Worm (Caenorhabditis elegans) whole organism, mixed stage, embryonic: ENCODE measurements around the gene C11G6.2.

Source experiments
- M03D4.4 ChIP-seq: sonication (generic microtip); optimal IDR thresholded peaks from 2 replicates; lab custom pipeline; 2017; ENCODE audit warnings: mild to moderate bottlenecking, missing genetic modification characterization, missing compliant biosample characterization
- bed-3 ChIP-seq: fragments of 200-800 bp; sonication (Bioruptor generic); optimal IDR thresholded peaks from 3 replicates; lab custom pipeline; 2018; ENCODE audit warnings: mild to moderate bottlenecking, missing genetic modification characterization, moderate library complexity, missing compliant biosample characterization
- blmp-1 ChIP-seq: fragments of 150-350 bp; optimal IDR thresholded peaks from 2 replicates; lab custom pipeline; 2014; ENCODE audit warnings: missing biosample characterization, missing genetic modification characterization
- ceh-39 ChIP-seq: fragments of 150-350 bp; optimal IDR thresholded peaks from 2 replicates; lab custom pipeline; 2014; ENCODE audit warnings: missing biosample characterization, missing genetic modification characterization
- ceh-43 ChIP-seq: fragments of 200-800 bp; sonication (Bioruptor generic); optimal IDR thresholded peaks from 2 replicates; lab custom pipeline; 2018; ENCODE audit warnings: mild to moderate bottlenecking, missing genetic modification characterization, moderate library complexity, missing compliant biosample characterization
- ceh-83 ChIP-seq: fragments of 200-800 bp; sonication (Bioruptor generic); optimal IDR thresholded peaks from 2 replicates; lab custom pipeline; 2018; ENCODE audit warnings: mild to moderate bottlenecking, missing genetic modification characterization, missing compliant biosample characterization
- ces-1 ChIP-seq: fragments of 150-350 bp; optimal IDR thresholded peaks from 2 replicates; lab custom pipeline; 2014; ENCODE audit warnings: missing biosample characterization, missing genetic modification reagents, missing genetic modification characterization
- cnd-1 ChIP-seq: fragments of 200-800 bp; sonication (Bioruptor generic); optimal IDR thresholded peaks from 2 replicates; lab custom pipeline; 2018; ENCODE audit warnings: mild to moderate bottlenecking, missing genetic modification characterization, missing compliant biosample characterization
- elt-1 ChIP-seq: sonication (generic microtip); optimal IDR thresholded peaks from 2 replicates; lab custom pipeline; 2017; ENCODE audit warnings: missing genetic modification characterization, mild to moderate bottlenecking, missing compliant biosample characterization, antibody characterized with exemption, moderate library complexity, borderline replicate concordance; ENCODE audit not compliant: insufficient read depth
- elt-3 ChIP-seq: fragments of 150-350 bp; optimal IDR thresholded peaks from 2 replicates; lab custom pipeline; 2014; ENCODE audit warnings: missing biosample characterization, missing genetic modification characterization
- flh-1 ChIP-seq: fragments of 200-800 bp; sonication (Bioruptor generic); optimal IDR thresholded peaks from 2 replicates; lab custom pipeline; 2018; ENCODE audit warnings: mild to moderate bottlenecking, missing genetic modification characterization, moderate library complexity, missing compliant biosample characterization
- ham-2 ChIP-seq: fragments of 200-800 bp; sonication (Bioruptor generic); optimal IDR thresholded peaks from 2 replicates; lab custom pipeline; 2018; ENCODE audit warnings: mild to moderate bottlenecking, missing genetic modification characterization, missing compliant biosample characterization
- hlh-1 ChIP-seq: fragments of 150-350 bp; optimal IDR thresholded peaks from 2 replicates; lab custom pipeline; 2014; ENCODE audit warnings: missing biosample characterization, missing genetic modification reagents, missing genetic modification characterization
- lin-32 ChIP-seq: fragments of 200-800 bp; sonication (Bioruptor generic); optimal IDR thresholded peaks from 2 replicates; lab custom pipeline; 2018; ENCODE audit warnings: mild to moderate bottlenecking, missing genetic modification characterization, missing compliant biosample characterization
- mep-1 ChIP-seq: fragments of 150-350 bp; optimal IDR thresholded peaks from 2 replicates; lab custom pipeline; 2017; ENCODE audit warnings: missing biosample characterization, missing genetic modification reagents, missing genetic modification characterization, inconsistent platforms
- mls-2 ChIP-seq: sonication (generic microtip); optimal IDR thresholded peaks from 2 replicates; lab custom pipeline; 2016; ENCODE audit warnings: mild to moderate bottlenecking, missing genetic modification characterization, moderate library complexity, missing compliant biosample characterization
- nhr-12 ChIP-seq: fragments of 150-350 bp; optimal IDR thresholded peaks from 2 replicates; lab custom pipeline; 2014; ENCODE audit warnings: missing biosample characterization, missing genetic modification characterization
- nhr-2 ChIP-seq: fragments of 150-350 bp; optimal IDR thresholded peaks from 2 replicates; lab custom pipeline; 2014; ENCODE audit warnings: missing biosample characterization, missing genetic modification characterization
- nhr-237 ChIP-seq: fragments of 150-350 bp; optimal IDR thresholded peaks from 2 replicates; lab custom pipeline; 2014; ENCODE audit warnings: missing biosample characterization, missing genetic modification characterization
- nhr-28 ChIP-seq: fragments of 150-350 bp; optimal IDR thresholded peaks from 2 replicates; lab custom pipeline; 2014; ENCODE audit warnings: missing biosample characterization, missing genetic modification characterization
- nhr-76 ChIP-seq: sonication (generic microtip); optimal IDR thresholded peaks from 2 replicates; lab custom pipeline; 2017; ENCODE audit warnings: missing biosample characterization, missing genetic modification characterization
- pha-4 ChIP-seq: fragments of 150-350 bp; optimal IDR thresholded peaks from 2 replicates; lab custom pipeline; 2018; ENCODE audit warnings: missing biosample characterization, missing genetic modification reagents, missing genetic modification characterization
- sem-2 ChIP-seq: fragments of 200-800 bp; sonication (Bioruptor generic); optimal IDR thresholded peaks from 2 replicates; lab custom pipeline; 2018; ENCODE audit warnings: mild to moderate bottlenecking, missing genetic modification characterization, missing compliant biosample characterization
- snpc-4 ChIP-seq: fragments of 150-350 bp; optimal IDR thresholded peaks from 2 replicates; lab custom pipeline; 2014; ENCODE audit warnings: missing biosample characterization, missing genetic modification characterization
- sptf-1 ChIP-seq: sonication (generic microtip); optimal IDR thresholded peaks from 2 replicates; lab custom pipeline; 2017; ENCODE audit warnings: mild to moderate bottlenecking, missing genetic modification characterization, moderate library complexity, missing compliant biosample characterization
- tbx-8 ChIP-seq: fragments of 200-800 bp; sonication (Bioruptor generic); optimal IDR thresholded peaks from 2 replicates; lab custom pipeline; 2018; ENCODE audit warnings: mild to moderate bottlenecking, missing genetic modification characterization, moderate library complexity, missing compliant biosample characterization
- unc-120 ChIP-seq: sonication (generic microtip); optimal IDR thresholded peaks from 2 replicates; lab custom pipeline; 2017; ENCODE audit warnings: missing genetic modification characterization, missing compliant biosample characterization; ENCODE audit not compliant: poor library complexity, severe bottlenecking
- unc-39 ChIP-seq: fragments of 150-350 bp; optimal IDR thresholded peaks from 2 replicates; lab custom pipeline; 2014; ENCODE audit warnings: missing biosample characterization, missing genetic modification characterization
- unc-62 ChIP-seq: fragments of 150-350 bp; optimal IDR thresholded peaks from 2 replicates; lab custom pipeline; 2014; ENCODE audit warnings: missing biosample characterization, missing genetic modification reagents, missing genetic modification characterization
- zip-8 ChIP-seq: fragments of 150-350 bp; optimal IDR thresholded peaks from 2 replicates; lab custom pipeline; 2014; ENCODE audit warnings: missing biosample characterization, missing genetic modification characterization
- ztf-11 ChIP-seq: fragments of 150-350 bp; optimal IDR thresholded peaks from 2 replicates; lab custom pipeline; 2014; ENCODE audit warnings: missing biosample characterization, missing genetic modification characterization

Gene C11G6.2

ce11 chrX:16345296-16345695 lies 16.9 kb downstream of the C11G6.2 start:
- TF ChIP-seq ces-1 (GFP tag; lab: Kevin White, UChicago) (no peak), unc-120 (tag; lab: Kevin White, UChicago) (no peak), nhr-2 (tag; lab: Kevin White, UChicago) (no peak), ceh-83 (GFP tag; lab: Kevin White, UChicago) (no peak), zip-8 (tag; lab: Kevin White, UChicago) (no peak), hlh-1 (no peak), unc-62 (GFP tag; lab: Kevin White, UChicago) (no peak), nhr-76 (no peak), pha-4 (tag; lab: Kevin White, UChicago) (no peak), elt-3 (no peak), nhr-12 (tag; lab: Kevin White, UChicago) (no peak)
- TF ChIP-seq, all 35 proteins: peak for 0

- no peak for TF ChIP-seq nhr-12 (tag; lab: Kevin White, UChicago)
- no peak for TF ChIP-seq ceh-39 (tag; lab: Kevin White, UChicago)
- no peak for TF ChIP-seq ham-2 (GFP tag; lab: Kevin White, UChicago)
- TF ChIP-seq elt-1 = no peak
- no peak for TF ChIP-seq tbx-8 (GFP tag; lab: Kevin White, UChicago)
- no peak for TF ChIP-seq hlh-1
- TF ChIP-seq elt-3 = no peak
- TF ChIP-seq sem-2 = no peak
- no peak for TF ChIP-seq ceh-83 (GFP tag; lab: Kevin White, UChicago)
- TF ChIP-seq cnd-1 (tag; lab: Kevin White, UChicago) = no peak
- no peak for TF ChIP-seq bed-3 (GFP tag; lab: Kevin White, UChicago)
- TF ChIP-seq sptf-1 = no peak
- no peak for TF ChIP-seq snpc-4 (tag; lab: Kevin White, UChicago)
- TF ChIP-seq M03D4.4 (tag; lab: Kevin White, UChicago) = no peak
- TF ChIP-seq unc-39 (tag; lab: Kevin White, UChicago) = no peak
- no peak for TF ChIP-seq blmp-1 (tag; lab: Kevin White, UChicago)
- no peak for TF ChIP-seq nhr-237
- no peak for TF ChIP-seq ces-1 (GFP tag; lab: Kevin White, UChicago)
- no peak for TF ChIP-seq zip-8 (tag; lab: Kevin White, UChicago)
- TF ChIP-seq, all 35 proteins: peak for 0
These were observed 17.9 kb downstream of the C11G6.2 start for ce11 chrX:16346212-16346883.

ce11 chrX:16349019-16349418 lies 20.6 kb downstream of the C11G6.2 start:
- no peak for TF ChIP-seq lin-32 (GFP tag; lab: Kevin White, UChicago)
- TF ChIP-seq nhr-237 = no peak
- no peak for TF ChIP-seq nhr-12 (tag; lab: Kevin White, UChicago)
- no peak for TF ChIP-seq cnd-1 (tag; lab: Kevin White, UChicago)
- TF ChIP-seq elt-1 = peak; percentile 65
- no peak for TF ChIP-seq nhr-2 (tag; lab: Kevin White, UChicago)
- no peak for TF ChIP-seq ztf-11 (tag; lab: Kevin White, UChicago)
- no peak for TF ChIP-seq nhr-76
- TF ChIP-seq mep-1 (tag; lab: Kevin White, UChicago) = no peak
- no peak for TF ChIP-seq ces-1 (GFP tag; lab: Kevin White, UChicago)
- no peak for TF ChIP-seq pha-4 (tag; lab: Kevin White, UChicago)
- peak; percentile 29 for TF ChIP-seq unc-62 (GFP tag; lab: Kevin White, UChicago)
- TF ChIP-seq blmp-1 (tag; lab: Kevin White, UChicago) = no peak
- TF ChIP-seq ceh-39 (tag; lab: Kevin White, UChicago) = no peak
- no peak for TF ChIP-seq ceh-83 (GFP tag; lab: Kevin White, UChicago)
- TF ChIP-seq ceh-43 (GFP tag; lab: Kevin White, UChicago) = no peak

ce11 chrX:16352503-16352902 lies 24.1 kb downstream of the C11G6.2 start:
- TF ChIP-seq nhr-76 (no peak), M03D4.4 (tag; lab: Kevin White, UChicago) (no peak), unc-62 (GFP tag; lab: Kevin White, UChicago) (no peak), ztf-11 (tag; lab: Kevin White, UChicago) (no peak), tbx-8 (GFP tag; lab: Kevin White, UChicago) (no peak), ceh-39 (tag; lab: Kevin White, UChicago) (no peak), mep-1 (tag; lab: Kevin White, UChicago) (no peak), mls-2 (tag; lab: Kevin White, UChicago) (no peak), elt-3 (no peak), zip-8 (tag; lab: Kevin White, UChicago) (no peak), flh-1 (GFP tag; lab: Kevin White, UChicago) (no peak), nhr-28 (tag; lab: Kevin White, UChicago) (no peak), blmp-1 (tag; lab: Kevin White, UChicago) (no peak), ceh-83 (GFP tag; lab: Kevin White, UChicago) (no peak)
